Worm (Caenorhabditis elegans): ENCODE measurements around the gene Y71H2B.5.
A peak's percentile ranks its signal among the peaks of the same experiment; 100 is the strongest.
"Not testable (repeated sequence)": the region's sequence is repeated elsewhere in the genome, so short reads cannot be mapped to it uniquely, and the experiment has no call there.

The Y71H2B.5 gene

DNA sequence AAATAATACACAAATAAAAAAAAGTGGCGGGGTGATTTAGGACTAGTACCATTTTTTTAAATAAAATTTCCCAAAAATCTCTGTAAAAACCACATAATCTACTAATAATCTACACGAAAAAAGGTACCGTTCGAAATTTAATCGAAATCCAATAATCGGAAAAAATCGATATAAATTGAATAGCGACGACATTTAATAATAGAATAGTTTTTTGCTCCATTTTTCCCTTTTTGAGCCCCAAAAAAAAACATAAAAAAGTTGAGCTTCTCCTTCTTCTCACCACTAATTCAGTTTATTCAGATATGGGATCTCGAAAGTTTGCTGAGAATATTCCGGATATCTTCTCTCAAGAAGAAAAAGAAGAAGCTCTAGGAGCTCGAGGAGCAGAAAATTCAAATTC lies at the start of gene Y71H2B.5:
TSS of gene Y71H2B.5 (plus strand) at position 301 of the 400 bp plus-strand sequence.
- not testable (repeated sequence) for TF ChIP-seq hlh-30 (tag; optimal IDR thresholded peaks at IDR 0.05; ENCODE audit: insufficient read depth); fax-1 (tag; optimal IDR thresholded peaks at IDR 0.05); ceh-22 (tag; optimal IDR thresholded peaks at IDR 0.05)

DNA sequence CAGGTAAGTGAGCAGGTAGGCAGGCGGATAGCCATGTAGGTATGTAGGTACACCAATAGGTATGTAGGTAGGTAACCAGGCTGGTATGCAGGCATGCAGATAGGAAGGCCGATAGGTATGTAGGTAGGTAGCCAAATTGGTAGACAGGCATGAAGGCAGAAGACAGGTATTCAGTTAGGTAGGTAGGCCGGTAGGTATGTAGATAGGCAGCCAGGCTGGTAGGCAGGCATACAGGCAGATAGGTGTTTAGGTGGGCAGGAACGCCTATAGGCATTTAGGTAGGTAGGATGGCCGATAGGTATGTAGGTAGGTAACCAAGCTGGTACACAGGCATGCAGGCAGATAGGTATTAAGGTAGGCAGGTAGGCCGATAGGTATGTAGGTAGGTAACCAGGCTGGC lies 47.1 kb upstream of the Y71H2B.5 start:
- peak; percentile 40 for TF ChIP-seq C08G9.2 (tag; optimal IDR thresholded peaks at IDR 0.05)
- no peak for TF ChIP-seq nhr-11 (tag; optimal IDR thresholded peaks at IDR 0.05)
- no peak for TF ChIP-seq sox-2 (GFP tag; IDR thresholded peaks at IDR 0.05)
- TF ChIP-seq unc-55 (GFP tag; optimal IDR thresholded peaks at IDR 0.05), result no peak
- TF ChIP-seq K02D7.2 (tag; optimal IDR thresholded peaks at IDR 0.05), result no peak
- TF ChIP-seq ceh-18 (tag; optimal IDR thresholded peaks at IDR 0.05), result no peak
- no peak for TF ChIP-seq Y22D7AL.16 (tag; optimal IDR thresholded peaks at IDR 0.05)
- no peak for TF ChIP-seq mec-3 (tag; optimal IDR thresholded peaks at IDR 0.05; ENCODE audit: borderline replicate concordance)
- TF ChIP-seq pat-9 (tag; optimal IDR thresholded peaks at IDR 0.05), result no peak
- no peak for TF ChIP-seq madf-2 (tag; optimal IDR thresholded peaks at IDR 0.05)
- no peak for TF ChIP-seq npax-4 (tag; optimal IDR thresholded peaks at IDR 0.05)
- no peak for TF ChIP-seq gmeb-2 (tag; optimal IDR thresholded peaks at IDR 0.05)
- TF ChIP-seq ztf-16 (tag; optimal IDR thresholded peaks at IDR 0.05), result no peak
- peak; percentile 29 for TF ChIP-seq hlh-6 (tag; optimal IDR thresholded peaks at IDR 0.05)
- no peak for TF ChIP-seq K09A11.1 (tag; optimal IDR thresholded peaks at IDR 0.05; ENCODE audit: insufficient read depth)
- no peak for TF ChIP-seq lim-6 (tag; optimal IDR thresholded peaks at IDR 0.05)
- TF ChIP-seq rnt-1 (tag; optimal IDR thresholded peaks at IDR 0.05), result no peak
- TF ChIP-seq sdc-2 (tag; optimal IDR thresholded peaks at IDR 0.05), result peak; percentile 29
- no peak for TF ChIP-seq ceh-48 (tag; optimal IDR thresholded peaks at IDR 0.05)
- TF ChIP-seq lin-11 (tag; optimal IDR thresholded peaks at IDR 0.05), result no peak
- TF ChIP-seq nfya-1 (tag; optimal IDR thresholded peaks at IDR 0.05), result no peak
- no peak for TF ChIP-seq ceh-34 (tag; optimal IDR thresholded peaks at IDR 0.05)
- no peak for TF ChIP-seq T23F11.4 (GFP tag; optimal IDR thresholded peaks at IDR 0.05)
- no peak for TF ChIP-seq hlh-15 (tag; optimal IDR thresholded peaks at IDR 0.05)
- no peak for TF ChIP-seq hlh-30 (tag; optimal IDR thresholded peaks at IDR 0.05; ENCODE audit: insufficient read depth)
- peak; percentile 22 for TF ChIP-seq elt-4 (tag; optimal IDR thresholded peaks at IDR 0.05)

DNA sequence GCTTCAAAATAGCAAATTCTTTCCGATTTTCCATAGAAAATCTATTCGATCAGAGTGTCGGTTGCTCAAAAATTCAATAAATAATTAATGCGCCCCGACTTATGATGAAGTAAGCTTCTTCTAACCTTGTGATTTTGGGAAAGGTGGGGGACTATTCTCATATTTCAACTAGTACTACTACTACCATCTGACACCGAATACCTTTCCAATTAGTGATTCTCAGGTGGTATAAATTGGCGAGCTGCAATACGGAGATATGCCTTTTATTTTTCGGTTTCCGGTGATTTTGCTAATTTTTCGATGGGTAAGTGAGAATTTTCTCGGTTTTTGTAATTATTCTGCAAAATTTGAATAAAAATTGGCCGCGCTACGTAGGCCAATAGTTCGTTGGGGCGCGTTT lies 46.4 kb upstream of the Y71H2B.5 start, which contains the start of gene nhr-239:
TSS of gene nhr-239 (plus strand) at position 301 of the 400 bp plus-strand sequence.
- no peak for TF ChIP-seq K09A11.1 (tag; optimal IDR thresholded peaks at IDR 0.05; ENCODE audit: insufficient read depth)
- no peak for TF ChIP-seq ceh-30 (tag; optimal IDR thresholded peaks at IDR 0.05)
- TF ChIP-seq ets-4 (tag; optimal IDR thresholded peaks at IDR 0.05), result no peak
- TF ChIP-seq che-1 (tag; optimal IDR thresholded peaks at IDR 0.05), result no peak
- TF ChIP-seq nhr-232 (tag; optimal IDR thresholded peaks at IDR 0.05), result no peak
- no peak for TF ChIP-seq fax-1 (tag; optimal IDR thresholded peaks at IDR 0.05)
- no peak for TF ChIP-seq ahr-1 (tag; optimal IDR thresholded peaks at IDR 0.05)
- no peak for TF ChIP-seq unc-3 (GFP tag; conservative IDR thresholded peaks at IDR 0.05)
- TF ChIP-seq unc-3 (tag; optimal IDR thresholded peaks at IDR 0.05), result no peak
- TF ChIP-seq hlh-30 (tag; optimal IDR thresholded peaks at IDR 0.05; ENCODE audit: insufficient read depth), result no peak
- TF ChIP-seq ceh-48 (tag; optimal IDR thresholded peaks at IDR 0.05), result no peak
- TF ChIP-seq lin-11 (tag; optimal IDR thresholded peaks at IDR 0.05), result no peak
- no peak for TF ChIP-seq dve-1 (tag; optimal IDR thresholded peaks at IDR 0.05)
- no peak for TF ChIP-seq nhr-11 (tag; optimal IDR thresholded peaks at IDR 0.05)
- no peak for TF ChIP-seq K02D7.2 (tag; optimal IDR thresholded peaks at IDR 0.05)
- TF ChIP-seq hlh-6 (tag; optimal IDR thresholded peaks at IDR 0.05), result no peak
- no peak for TF ChIP-seq elt-4 (tag; optimal IDR thresholded peaks at IDR 0.05)
- no peak for TF ChIP-seq ceh-31 (tag; optimal IDR thresholded peaks at IDR 0.05)

Measured in whole organism, late embryonic.